Worm (Caenorhabditis elegans) whole organism, young adult: ENCODE results near the gene Y102A11A.2.

Experiments used
- atf-7 ChIP-seq: sonication (generic microtip); optimal IDR thresholded peaks from 2 replicates; lab custom pipeline; 2017; ENCODE audit warnings: mild to moderate bottlenecking, missing genetic modification characterization, missing compliant biosample characterization
- bed-2 ChIP-seq: fragments of 200-800 bp; sonication (Bioruptor generic); IDR thresholded peaks from 2 replicates; pipeline ENCODE4 v1.3.6; 2022; ENCODE audit warnings: missing genetic modification reagents, missing genetic modification characterization, missing compliant biosample characterization
- hmg-20 ChIP-seq: fragments of 200-800 bp; sonication (Bioruptor generic); IDR thresholded peaks from 2 replicates; pipeline ENCODE4 v1.3.6; 2022; ENCODE audit warnings: missing genetic modification reagents, missing genetic modification characterization, missing compliant biosample characterization
- hrde-1 ChIP-seq: sonication (generic microtip); optimal IDR thresholded peaks from 2 replicates; lab custom pipeline; 2016; ENCODE audit warnings: missing genetic modification characterization, mild to moderate bottlenecking, missing compliant biosample characterization, moderate library complexity, missing genotype, missing genetic modification reagents, borderline replicate concordance
- tlf-1 ChIP-seq: fragments of 200-800 bp; sonication (Bioruptor generic); optimal IDR thresholded peaks from 2 replicates; lab custom pipeline; 2018; ENCODE audit warnings: mild to moderate bottlenecking, missing genetic modification characterization, missing compliant biosample characterization
- unc-62 ChIP-seq: fragments of 150-350 bp; optimal IDR thresholded peaks from 2 replicates; lab custom pipeline; 2014; ENCODE audit warnings: missing biosample characterization, missing genetic modification reagents, missing genetic modification characterization

DNA sequence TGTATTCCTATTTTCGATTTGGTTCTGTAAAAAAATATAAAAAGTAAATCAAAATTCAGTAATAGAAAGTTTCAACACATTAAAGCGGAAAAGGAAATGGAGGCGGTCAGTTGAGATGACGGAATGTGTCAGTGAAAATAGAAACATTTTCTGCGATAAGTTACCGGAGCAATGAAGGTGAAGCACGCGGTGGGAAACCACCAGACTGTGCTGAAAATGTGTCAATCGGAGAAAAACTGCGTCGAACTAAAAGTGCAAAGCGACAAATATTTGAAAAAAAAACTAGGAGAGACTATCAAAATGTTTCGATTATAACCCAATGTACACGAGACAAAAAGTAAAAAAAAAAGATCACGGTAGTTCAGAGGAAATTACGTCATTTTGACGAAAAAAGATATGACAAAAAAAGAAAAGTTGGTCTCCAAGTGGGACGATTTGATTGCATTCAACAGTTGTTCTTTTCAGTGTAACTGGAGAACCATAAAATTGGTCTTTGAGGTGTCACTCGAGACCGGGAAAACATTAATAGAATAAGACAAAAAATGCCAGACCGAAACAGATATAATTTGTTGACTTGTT, 44.1 kb downstream of the Y102A11A.2 start, which contains the start of gene acl-4:
- no peak for TF ChIP-seq hmg-20 (GFP tag; lab: Robert Waterston, UW)
- TF ChIP-seq unc-62 (GFP tag; lab: Kevin White, UChicago): peak; percentile 32
- no peak for TF ChIP-seq hrde-1 (tag; lab: Kevin White, UChicago)
- TF ChIP-seq atf-7 (tag; lab: Kevin White, UChicago): peak; percentile 36
- TF ChIP-seq bed-2: no peak
- no peak for TF ChIP-seq tlf-1 (GFP tag; lab: Kevin White, UChicago)
